Worm (Caenorhabditis elegans): ENCODE data around the gene orc-4.
A peak's percentile ranks its signal among the peaks of the same experiment; 100 is the strongest.

ce11 chrIII:10621208-10621607 is 24.8 kb upstream of the orc-4 start, which contains the start of the genes lron-10 and hpr-9:
- TF ChIP-seq mec-3 (tag; optimal IDR thresholded peaks at IDR 0.05; ENCODE audit: borderline replicate concordance) (peak; percentile 60), dmd-4 (tag; optimal IDR thresholded peaks at IDR 0.05; ENCODE audit: borderline replicate concordance) (no peak), ceh-34 (tag; optimal IDR thresholded peaks at IDR 0.05) (peak; percentile 42), nhr-232 (tag; optimal IDR thresholded peaks at IDR 0.05) (no peak), ceh-9 (tag; optimal IDR thresholded peaks at IDR 0.05) (no peak), C08G9.2 (tag; optimal IDR thresholded peaks at IDR 0.05) (peak; percentile 87), ttx-3 (tag; optimal IDR thresholded peaks at IDR 0.05) (no peak), che-1 (tag; optimal IDR thresholded peaks at IDR 0.05) (no peak), elt-4 (tag; optimal IDR thresholded peaks at IDR 0.05) (no peak), ceh-19 (GFP tag; optimal IDR thresholded peaks at IDR 0.05) (no peak), ama-1 (optimal IDR thresholded peaks at IDR 0.05) (no peak), ceh-31 (tag; optimal IDR thresholded peaks at IDR 0.05) (peak; percentile 83), pha-2 (tag; optimal IDR thresholded peaks at IDR 0.05) (no peak)

All from whole organism, late embryonic.